In genomic region chrIV:10979689-10980088, ce11 we compare ENCODE assay signal across 1 worm cellular context.
A peak's percentile ranks its signal among the peaks of the same experiment; 100 is the strongest.
TF ChIP-seq lines count a peak whose summit lies in the region.

No protein-coding gene starts in this region.

TF ChIP-seq in whole organism, L1 larva, 84 proteins besides CTCF, POLR2A, EP300 and RAD21 (continued from another document):
- no peak for TF ChIP-seq pag-3 (tag; optimal IDR thresholded peaks at IDR 0.05; lab: Kevin White, UChicago; ENCODE audit: borderline replicate concordance, insufficient read depth)
- no peak for TF ChIP-seq nhr-12 (tag; optimal IDR thresholded peaks at IDR 0.05; lab: Kevin White, UChicago)
- no peak for TF ChIP-seq egl-27 (tag; optimal IDR thresholded peaks at IDR 0.05; lab: Kevin White, UChicago)
- TF ChIP-seq Y116A8C.19 (tag; optimal IDR thresholded peaks at IDR 0.05; lab: Kevin White, UChicago; ENCODE audit: borderline replicate concordance): no peak
- TF ChIP-seq isw-1 (GFP tag; IDR thresholded peaks at IDR 0.05; lab: Robert Waterston, UW): no peak
- no peak for TF ChIP-seq ets-5 (GFP tag; IDR thresholded peaks at IDR 0.05; lab: Robert Waterston, UW)
- no peak for TF ChIP-seq mep-1 (tag; optimal IDR thresholded peaks at IDR 0.05; lab: Kevin White, UChicago)
- 0 out of 2 replicates have a peak, but pooled peaks have one; percentile 2 for TF ChIP-seq nhr-19 (GFP tag; conservative IDR thresholded peaks at IDR 0.05; lab: Robert Waterston, UW)
- TF ChIP-seq alr-1 (tag; optimal IDR thresholded peaks at IDR 0.05; lab: Kevin White, UChicago; ENCODE audit: borderline replicate concordance): no peak
- no peak for TF ChIP-seq tbx-2 (tag; optimal IDR thresholded peaks at IDR 0.05; lab: Kevin White, UChicago)
- TF ChIP-seq xbp-1 (tag; optimal IDR thresholded peaks at IDR 0.05; lab: Kevin White, UChicago): no peak
- no peak for TF ChIP-seq mef-2 (tag; optimal IDR thresholded peaks at IDR 0.05; lab: Kevin White, UChicago)
- TF ChIP-seq fos-1 (tag; optimal IDR thresholded peaks at IDR 0.05; lab: Kevin White, UChicago): no peak
- no peak for TF ChIP-seq zip-4 (GFP tag; optimal IDR thresholded peaks at IDR 0.05; lab: Kevin White, UChicago)
- no peak for TF ChIP-seq unc-62 (GFP tag; optimal IDR thresholded peaks at IDR 0.05; lab: Kevin White, UChicago)
- TF ChIP-seq irx-1 (tag; optimal IDR thresholded peaks at IDR 0.05; lab: Kevin White, UChicago): no peak
- TF ChIP-seq elt-2 (tag; optimal IDR thresholded peaks at IDR 0.05; lab: Kevin White, UChicago): no peak
- TF ChIP-seq sptf-1 (tag; optimal IDR thresholded peaks at IDR 0.05; lab: Kevin White, UChicago): no peak
- no peak for TF ChIP-seq zag-1 (tag; optimal IDR thresholded peaks at IDR 0.05; lab: Kevin White, UChicago)
- TF ChIP-seq swsn-7 (tag; optimal IDR thresholded peaks at IDR 0.05; lab: Kevin White, UChicago): peak; percentile 8
- TF ChIP-seq nhr-84 (tag; optimal IDR thresholded peaks at IDR 0.05; lab: Kevin White, UChicago): no peak
- TF ChIP-seq egl-13 (tag; optimal IDR thresholded peaks at IDR 0.05; lab: Kevin White, UChicago): no peak
- peak; percentile 27 for TF ChIP-seq nhr-71 (tag; optimal IDR thresholded peaks at IDR 0.05; lab: Kevin White, UChicago)
- TF ChIP-seq dpl-1 (GFP tag; optimal IDR thresholded peaks at IDR 0.05; lab: Kevin White, UChicago): no peak
- peak in 1 of 2 experiments; percentile 24 for TF ChIP-seq lsy-2 (tag; optimal IDR thresholded peaks at IDR 0.05; lab: Kevin White, UChicago)
- TF ChIP-seq hlh-4 (tag; optimal IDR thresholded peaks at IDR 0.05; lab: Kevin White, UChicago): no peak
